Worm (Caenorhabditis elegans) whole organism, L4 larva: ENCODE data around the gene C27D6.1.

Experiments
- D1046.2 ChIP-seq: fragments of 200-800 bp; sonication (Bioruptor generic); IDR thresholded peaks from 2 replicates; pipeline ENCODE4 v1.3.6; 2022; ENCODE audit warnings: missing genetic modification characterization, missing compliant biosample characterization
- egl-27 ChIP-seq: sonication (generic microtip); optimal IDR thresholded peaks from 3 replicates; lab custom pipeline; 2017; ENCODE audit warnings: missing biosample characterization, missing genetic modification reagents, missing genetic modification characterization
- fkh-10 ChIP-seq: fragments of 150-350 bp; optimal IDR thresholded peaks from 2 replicates; lab custom pipeline; 2014; ENCODE audit warnings: missing biosample characterization, missing genetic modification reagents, missing genetic modification characterization
- mdl-1 ChIP-seq, 2 experiments: fragments of 150-350 bp in 1 of 2; sonication (generic microtip) in 1 of 2; optimal IDR thresholded peaks; 2 replicates each; lab custom pipeline; 2014 to 2017; ENCODE audit warnings: missing biosample characterization in 2 of 2, missing genetic modification characterization in 2 of 2
- pha-4 ChIP-seq, 2 experiments: fragments of 150-350 bp in 1 of 2; fragments of 200-800 bp in 1 of 2; sonication (Bioruptor generic) in 1 of 2; IDR thresholded peaks in 1 of 2; optimal IDR thresholded peaks in 1 of 2; 2 replicates each; pipeline versions ENCODE4 v1.3.6 to Lab custom; 2014 to 2022; ENCODE audit warnings: missing genetic modification characterization in 2 of 2, missing genetic modification reagents in 2 of 2, missing biosample characterization in 1 of 2, missing compliant biosample characterization in 1 of 2
- pqm-1 ChIP-seq: sonication (generic microtip); optimal IDR thresholded peaks from 2 replicates; lab custom pipeline; 2017; ENCODE audit warnings: missing biosample characterization, missing genetic modification characterization
- skn-1 ChIP-seq: fragments of 150-350 bp; optimal IDR thresholded peaks from 2 replicates; lab custom pipeline; 2014; ENCODE audit warnings: missing biosample characterization, missing genetic modification characterization
- snpc-4 ChIP-seq: fragments of 150-350 bp; optimal IDR thresholded peaks from 2 replicates; lab custom pipeline; 2014; ENCODE audit warnings: missing biosample characterization, missing genetic modification characterization
- unc-62 ChIP-seq, 3 experiments: fragments of 150-350 bp in 1 of 3; sonication (generic microtip); optimal IDR thresholded peaks in 2 of 3; peaks in 1 of 3; 1 replicate in 1 of 3; 2 replicates in 2 of 3; lab custom pipeline; 2014 to 2017; ENCODE audit warnings: missing biosample characterization in 3 of 3, missing genetic modification characterization in 3 of 3, missing genetic modification reagents in 3 of 3, missing genotype in 1 of 3
- zip-2 ChIP-seq: fragments of 150-350 bp; optimal IDR thresholded peaks from 2 replicates; lab custom pipeline; 2014; ENCODE audit warnings: missing biosample characterization, missing genetic modification characterization

ce11 chrII:5131800-5132199 lies 40.8 kb upstream of the C27D6.1 start:
- no peak for TF ChIP-seq egl-27 (tag; lab: Kevin White, UChicago)
- TF ChIP-seq D1046.2 = no peak
- TF ChIP-seq skn-1 (tag; lab: Kevin White, UChicago) = no peak
- TF ChIP-seq zip-2 (tag; lab: Kevin White, UChicago) = no peak
- no peak for TF ChIP-seq fkh-10 (GFP tag; lab: Kevin White, UChicago)
- peak in 1 of 2 experiments; percentile 90 for TF ChIP-seq unc-62 (GFP tag; optimal IDR thresholded peaks at IDR 0.05 in 1 of 2; lab: Kevin White, UChicago)
- no peak for TF ChIP-seq unc-62 (tag; optimal IDR thresholded peaks at IDR 0.05; lab: Kevin White, UChicago)
- TF ChIP-seq snpc-4 (tag; lab: Kevin White, UChicago) = no peak
- no peak for TF ChIP-seq pqm-1 (tag; lab: Kevin White, UChicago)
- TF ChIP-seq pha-4 (GFP tag; IDR thresholded peaks at IDR 0.05; lab: Robert Waterston, UW) = no peak
- no peak for TF ChIP-seq pha-4 (tag; optimal IDR thresholded peaks at IDR 0.05; lab: Kevin White, UChicago)
- no peak for TF ChIP-seq mdl-1 (tag; optimal IDR thresholded peaks at IDR 0.05; lab: Kevin White, UChicago)
